Worm (Caenorhabditis elegans) whole organism, L1 larva: ENCODE measurements around the gene acr-8.

ENCODE experiments used
- C16A3.4 ChIP-seq: fragments of 150-350 bp; optimal IDR thresholded peaks from 2 replicates; lab custom pipeline; 2014; ENCODE audit warnings: missing biosample characterization, missing genetic modification characterization
- F16B12.6 ChIP-seq: fragments of 150-350 bp; optimal IDR thresholded peaks from 2 replicates; lab custom pipeline; 2014; ENCODE audit warnings: missing biosample characterization, missing genetic modification characterization
- aha-1 ChIP-seq: fragments of 150-350 bp; optimal IDR thresholded peaks from 2 replicates; lab custom pipeline; 2014; ENCODE audit warnings: missing biosample characterization, missing genetic modification characterization
- aly-2 ChIP-seq: fragments of 150-350 bp; optimal IDR thresholded peaks from 2 replicates; lab custom pipeline; 2014; ENCODE audit warnings: missing biosample characterization, missing genetic modification characterization
- blmp-1 ChIP-seq: fragments of 150-350 bp; optimal IDR thresholded peaks from 2 replicates; lab custom pipeline; 2014; ENCODE audit warnings: missing biosample characterization, missing genetic modification characterization
- ceh-82 ChIP-seq, 3 experiments: fragments of 150-350 bp in 1 of 3; sonication (generic microtip) in 2 of 3; optimal IDR thresholded peaks; 2 replicates each; lab custom pipeline; 2014 to 2017; ENCODE audit warnings: missing biosample characterization in 3 of 3, missing genetic modification characterization in 3 of 3
- ceh-88 ChIP-seq: fragments of 200-800 bp; sonication (Bioruptor generic); IDR thresholded peaks from 2 replicates; pipeline ENCODE4 v1.3.6; 2022; ENCODE audit warnings: missing genetic modification characterization, missing compliant biosample characterization
- dpl-1 ChIP-seq, 3 experiments: fragments of 150-350 bp in 2 of 3; sonication (generic microtip) in 1 of 3; optimal IDR thresholded peaks; 2 replicates each; lab custom pipeline; 2014 to 2017; ENCODE audit warnings: missing biosample characterization in 3 of 3, missing genetic modification characterization in 3 of 3, missing genetic modification reagents in 3 of 3
- dsc-1 ChIP-seq: sonication (generic microtip); optimal IDR thresholded peaks from 2 replicates; lab custom pipeline; 2016; ENCODE audit warnings: mild to moderate bottlenecking, missing genetic modification characterization, missing compliant biosample characterization
- efl-1 ChIP-seq, 4 experiments: fragments of 150-350 bp; optimal IDR thresholded peaks in 3 of 4; peaks in 1 of 4; 1 replicate in 1 of 4; 2 replicates in 3 of 4; lab custom pipeline; 2014; ENCODE audit warnings: missing biosample characterization in 2 of 4, missing genetic modification characterization in 2 of 4, missing genetic modification reagents in 2 of 4
- elt-3 ChIP-seq, 6 experiments: fragments of 150-350 bp in 1 of 6; sonication (generic microtip); optimal IDR thresholded peaks; 2 replicates each; lab custom pipeline; 2017 to 2018; ENCODE audit warnings: missing biosample characterization in 6 of 6, missing genetic modification characterization in 6 of 6, inconsistent platforms in 1 of 6
- fos-1 ChIP-seq: fragments of 150-350 bp; optimal IDR thresholded peaks from 2 replicates; lab custom pipeline; 2014; ENCODE audit warnings: missing biosample characterization, missing genetic modification characterization
- hlh-17 ChIP-seq: fragments of 200-800 bp; sonication (Bioruptor generic); optimal IDR thresholded peaks from 2 replicates; lab custom pipeline; 2018; ENCODE audit warnings: missing genetic modification characterization, mild to moderate bottlenecking, missing compliant biosample characterization, moderate library complexity, borderline replicate concordance
- hlh-4 ChIP-seq: sonication (generic microtip); optimal IDR thresholded peaks from 2 replicates; lab custom pipeline; 2016; ENCODE audit warnings: mild to moderate bottlenecking, missing genetic modification characterization, missing compliant biosample characterization
- hpl-2 ChIP-seq: fragments of 150-350 bp; optimal IDR thresholded peaks from 2 replicates; lab custom pipeline; 2014; ENCODE audit warnings: missing biosample characterization, missing genetic modification reagents, missing genetic modification characterization
- isw-1 ChIP-seq: fragments of 200-800 bp; sonication (Bioruptor generic); IDR thresholded peaks from 2 replicates; pipeline ENCODE4 v1.3.6; 2022; ENCODE audit warnings: missing genetic modification characterization, missing compliant biosample characterization
- jun-1 ChIP-seq: fragments of 150-350 bp; optimal IDR thresholded peaks from 2 replicates; lab custom pipeline; 2014; ENCODE audit warnings: missing biosample characterization, missing genetic modification reagents, missing genetic modification characterization
- lin-13 ChIP-seq: fragments of 150-350 bp; optimal IDR thresholded peaks from 2 replicates; lab custom pipeline; 2014; ENCODE audit warnings: missing biosample characterization, missing genetic modification reagents, missing genetic modification characterization
- lin-14 ChIP-seq: fragments of 200-800 bp; sonication (Bioruptor generic); optimal IDR thresholded peaks from 2 replicates; lab custom pipeline; 2018; ENCODE audit warnings: mild to moderate bottlenecking, missing genetic modification characterization, moderate library complexity, missing compliant biosample characterization
- lin-39 ChIP-seq: fragments of 150-350 bp; optimal IDR thresholded peaks from 2 replicates; lab custom pipeline; 2014; ENCODE audit warnings: missing biosample characterization, missing genetic modification reagents, missing genetic modification characterization
- lir-3 ChIP-seq: sonication (generic microtip); optimal IDR thresholded peaks from 2 replicates; lab custom pipeline; 2016; ENCODE audit warnings: mild to moderate bottlenecking, missing genetic modification characterization, moderate library complexity, missing compliant biosample characterization; ENCODE audit not compliant: poor library complexity
- lsy-2 ChIP-seq, 2 experiments: fragments of 150-350 bp; optimal IDR thresholded peaks; 2 replicates each; lab custom pipeline; 2014; ENCODE audit warnings: missing biosample characterization in 2 of 2, missing genetic modification characterization in 2 of 2
- mdl-1 ChIP-seq, 2 experiments: fragments of 150-350 bp; optimal IDR thresholded peaks; 2 replicates each; lab custom pipeline; 2014 to 2017; ENCODE audit warnings: missing biosample characterization in 2 of 2, missing genetic modification characterization in 2 of 2, inconsistent platforms in 1 of 2
- nhr-11 ChIP-seq: fragments of 150-350 bp; optimal IDR thresholded peaks from 2 replicates; lab custom pipeline; 2014; ENCODE audit warnings: missing biosample characterization, missing genetic modification characterization
- nhr-12 ChIP-seq: sonication (generic microtip); optimal IDR thresholded peaks from 2 replicates; lab custom pipeline; 2017; ENCODE audit warnings: missing biosample characterization, missing genetic modification characterization
- nhr-19 ChIP-seq: fragments of 200-800 bp; sonication (Bioruptor generic); conservative IDR thresholded peaks from 2 replicates; pipeline ENCODE4 v1.3.6; 2022; ENCODE audit warnings: missing genetic modification characterization, missing compliant biosample characterization
- nhr-20 ChIP-seq: sonication (generic microtip); optimal IDR thresholded peaks from 2 replicates; lab custom pipeline; 2016; ENCODE audit warnings: mild to moderate bottlenecking, missing genetic modification characterization, missing compliant biosample characterization
- nhr-28 ChIP-seq: fragments of 150-350 bp; optimal IDR thresholded peaks from 2 replicates; lab custom pipeline; 2014; ENCODE audit warnings: missing biosample characterization, missing genetic modification characterization
- nhr-47 ChIP-seq: sonication (generic microtip); optimal IDR thresholded peaks from 2 replicates; lab custom pipeline; 2016; ENCODE audit warnings: mild to moderate bottlenecking, missing genetic modification characterization, moderate library complexity, missing compliant biosample characterization
- nhr-71 ChIP-seq: sonication (generic microtip); optimal IDR thresholded peaks from 2 replicates; lab custom pipeline; 2016; ENCODE audit warnings: mild to moderate bottlenecking, missing genetic modification characterization, moderate library complexity, missing compliant biosample characterization
- nhr-77 ChIP-seq: fragments of 150-350 bp; optimal IDR thresholded peaks from 2 replicates; lab custom pipeline; 2014; ENCODE audit warnings: missing biosample characterization, missing genetic modification characterization
- nhr-90 ChIP-seq: sonication (generic microtip); optimal IDR thresholded peaks from 2 replicates; lab custom pipeline; 2016; ENCODE audit warnings: mild to moderate bottlenecking, missing genetic modification characterization, missing compliant biosample characterization; ENCODE audit not compliant: poor library complexity
- pax-3 ChIP-seq: fragments of 200-800 bp; sonication (Bioruptor generic); optimal IDR thresholded peaks from 2 replicates; lab custom pipeline; 2018; ENCODE audit warnings: mild to moderate bottlenecking, missing genetic modification characterization, moderate library complexity, missing compliant biosample characterization
- rnt-1 ChIP-seq: sonication (generic microtip); optimal IDR thresholded peaks from 2 replicates; lab custom pipeline; 2016; ENCODE audit warnings: mild to moderate bottlenecking, missing genetic modification characterization, moderate library complexity, missing compliant biosample characterization
- snu-23 ChIP-seq: sonication (generic microtip); optimal IDR thresholded peaks from 2 replicates; lab custom pipeline; 2016; ENCODE audit warnings: missing genetic modification characterization, missing compliant biosample characterization
- swsn-7 ChIP-seq: sonication (generic microtip); optimal IDR thresholded peaks from 2 replicates; lab custom pipeline; 2016; ENCODE audit warnings: missing genetic modification characterization, missing compliant biosample characterization
- tbx-2 ChIP-seq: sonication (generic microtip); optimal IDR thresholded peaks from 2 replicates; lab custom pipeline; 2016; ENCODE audit warnings: missing genetic modification characterization, missing compliant biosample characterization
- unc-130 ChIP-seq: fragments of 150-350 bp; optimal IDR thresholded peaks from 2 replicates; lab custom pipeline; 2017; ENCODE audit warnings: missing biosample characterization, missing genetic modification characterization, inconsistent platforms
- vab-15 ChIP-seq: sonication (generic microtip); optimal IDR thresholded peaks from 2 replicates; lab custom pipeline; 2017; ENCODE audit warnings: missing genotype, mild to moderate bottlenecking, missing genetic modification characterization, missing compliant biosample characterization
- zip-4 ChIP-seq: fragments of 200-800 bp; sonication (Bioruptor generic); optimal IDR thresholded peaks from 2 replicates; lab custom pipeline; 2018; ENCODE audit warnings: mild to moderate bottlenecking, missing genetic modification characterization, moderate library complexity, missing compliant biosample characterization
- ztf-11 ChIP-seq, 2 experiments: sonication (generic microtip); optimal IDR thresholded peaks; 2 replicates each; lab custom pipeline; 2016 to 2017; ENCODE audit warnings: missing genetic modification characterization in 2 of 2, missing biosample characterization in 1 of 2, missing compliant biosample characterization in 1 of 2
- ztf-4 ChIP-seq: fragments of 150-350 bp; optimal IDR thresholded peaks from 2 replicates; lab custom pipeline; 2014; ENCODE audit warnings: missing biosample characterization, missing genetic modification characterization

The acr-8 gene

DNA sequence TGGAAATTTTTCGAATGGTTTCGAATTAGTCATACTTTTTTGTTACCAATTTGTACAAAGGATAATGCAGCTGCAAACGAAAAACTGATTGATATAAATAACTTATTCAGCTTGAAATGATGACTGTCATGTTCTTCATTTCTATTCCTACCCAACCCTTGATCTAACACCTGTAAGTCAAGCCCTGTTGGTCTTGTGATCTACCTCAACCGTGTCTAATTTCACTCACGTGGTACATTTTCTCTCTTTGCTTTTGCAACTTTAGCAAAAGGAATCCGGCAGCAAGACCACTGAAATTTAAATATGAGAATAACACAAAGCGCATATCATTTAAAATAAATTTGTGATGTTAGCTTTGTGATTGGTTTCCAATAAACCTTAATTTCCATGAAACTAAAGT lies 8.5 kb upstream of the acr-8 start:
- no peak for TF ChIP-seq nhr-19 (GFP tag; lab: Robert Waterston, UW)
- TF ChIP-seq nhr-12, result no peak
- TF ChIP-seq ceh-88 (GFP tag; lab: Robert Waterston, UW), result no peak
- TF ChIP-seq nhr-11, result no peak
- TF ChIP-seq dsc-1 (tag; lab: Kevin White, UChicago), result no peak

DNA sequence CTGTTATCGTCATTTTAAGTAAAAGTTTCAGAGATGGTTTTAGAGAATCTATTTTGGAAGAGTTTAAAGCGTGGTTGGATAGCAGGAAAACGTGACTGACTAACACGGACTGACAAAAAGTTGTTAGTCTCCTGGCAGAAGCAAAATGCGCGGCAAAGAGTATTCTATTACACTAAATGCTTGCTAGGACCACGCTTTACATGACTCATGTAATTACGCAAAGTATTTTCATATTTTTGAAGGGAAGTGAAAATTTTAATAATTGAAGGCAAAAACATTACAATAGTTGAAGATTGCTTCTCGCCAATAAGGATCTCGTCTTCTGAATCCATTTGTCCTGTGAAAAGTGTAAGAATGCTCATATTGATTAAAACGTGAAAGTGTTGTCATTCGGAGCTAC lies 6.3 kb upstream of the acr-8 start, which contains the start of gene gur-3:
gur-3 (minus strand) TSS at position 101 of the 400 bp plus-strand sequence.
- TF ChIP-seq vab-15 (tag; lab: Kevin White, UChicago), result no peak

DNA sequence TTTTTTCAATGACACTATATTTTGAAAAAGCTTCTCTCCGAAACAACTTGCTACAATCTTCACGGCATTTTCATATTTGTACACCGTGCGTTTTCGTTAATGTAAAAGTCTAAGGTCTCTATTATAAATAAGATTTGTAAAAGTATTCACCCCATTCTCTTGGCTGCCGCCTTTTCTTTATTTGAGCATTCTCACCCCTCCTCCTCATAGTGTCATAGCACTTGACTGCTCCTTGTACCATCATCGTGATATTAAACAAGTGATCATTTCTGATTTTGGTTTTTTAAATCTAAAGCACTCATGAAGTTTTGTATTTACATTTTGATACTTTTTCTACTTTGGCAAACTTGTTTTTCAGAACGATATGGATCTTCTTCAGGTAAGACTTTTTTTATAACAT lies 5.7 kb upstream of the acr-8 start, which contains the start of gene ZC504.1:
ZC504.1 (plus strand) TSS at position 301 of the 400 bp plus-strand sequence.
- TF ChIP-seq hlh-4 (no peak), efl-1 (optimal IDR thresholded peaks at IDR 0.05; lab: Kevin White, UChicago) (no peak), efl-1 (GFP tag; optimal IDR thresholded peaks at IDR 0.05 in 1 of 2; lab: Kevin White, UChicago) (peak in 1 of 2 experiments; percentile 51)

DNA sequence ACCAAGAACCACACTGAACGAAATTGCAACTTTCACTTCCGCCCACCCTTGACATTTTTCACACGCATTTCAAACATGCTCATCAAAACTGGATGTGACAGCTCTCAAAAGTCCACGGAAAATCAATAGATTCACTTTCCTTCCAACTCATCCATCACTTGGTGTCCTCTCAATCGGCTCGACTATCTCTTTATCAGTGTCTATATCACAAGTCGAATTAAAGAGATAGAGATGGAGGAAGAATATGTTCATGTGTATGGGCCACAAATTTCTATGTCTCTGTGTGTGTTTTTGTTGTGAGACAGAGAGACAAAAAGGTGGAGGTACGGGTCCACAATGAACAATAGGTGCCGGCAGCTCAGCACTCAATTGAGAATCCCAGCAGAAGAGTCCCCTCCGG lies 2.0 kb upstream of the acr-8 start:
- TF ChIP-seq nhr-19 (GFP tag; lab: Robert Waterston, UW), result peak; percentile 7; the same call in 1 of the 2 replicates
- TF ChIP-seq lin-39 (tag; lab: Kevin White, UChicago), result peak; percentile 37
- peak; percentile 64 for TF ChIP-seq rnt-1 (tag; lab: Kevin White, UChicago)
- peak; percentile 74 for TF ChIP-seq lin-14 (GFP tag; lab: Kevin White, UChicago)
- TF ChIP-seq dsc-1 (tag; lab: Kevin White, UChicago), result no peak
- TF ChIP-seq nhr-71 (tag; lab: Kevin White, UChicago), result peak; percentile 56

DNA sequence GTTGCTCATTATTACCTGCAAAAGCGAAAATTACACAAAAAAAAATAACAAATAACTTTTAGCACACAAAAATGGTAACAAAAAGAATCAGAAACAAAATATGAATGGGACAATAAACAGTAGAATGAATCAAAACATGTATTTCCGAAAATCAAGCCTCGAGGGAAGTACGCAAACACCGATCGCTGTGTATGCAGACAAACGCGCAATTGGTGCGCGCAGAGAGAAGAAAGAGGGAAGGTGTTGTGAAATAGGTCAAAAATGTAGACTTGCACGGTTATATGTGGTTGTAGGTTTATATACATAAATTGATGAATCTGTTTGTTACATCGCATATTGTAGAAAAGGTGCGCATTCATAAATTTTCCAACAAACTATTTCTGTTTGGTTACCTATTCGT lies 7.2 kb downstream of the acr-8 start, which contains the start of gene cdk-11.2:
cdk-11.2 (minus strand) TSS at position 23 of the 400 bp plus-strand sequence.
- TF ChIP-seq nhr-20 (tag; lab: Kevin White, UChicago) (peak; percentile 68), aha-1 (tag; lab: Kevin White, UChicago) (no peak), elt-3 (tag; optimal IDR thresholded peaks at IDR 0.05; lab: Kevin White, UChicago) (peak in 2 of 6 experiments; percentile 39 to 41), F16B12.6 (tag; lab: Kevin White, UChicago) (peak; percentile 97), fos-1 (tag; lab: Kevin White, UChicago) (peak; percentile 18), rnt-1 (tag; lab: Kevin White, UChicago) (peak; percentile 50), ztf-11 (tag; optimal IDR thresholded peaks at IDR 0.05; lab: Kevin White, UChicago) (peak in 1 of 2 experiments; percentile 3), hlh-4 (no peak), lsy-2 (tag; optimal IDR thresholded peaks at IDR 0.05; lab: Kevin White, UChicago) (peak; percentile 47 to 74), lin-14 (GFP tag; lab: Kevin White, UChicago) (peak; percentile 79), jun-1 (tag; lab: Kevin White, UChicago) (peak; percentile 32), nhr-28 (tag; lab: Kevin White, UChicago) (no peak), hlh-17 (GFP tag; lab: Kevin White, UChicago) (no peak), ztf-4 (tag; lab: Kevin White, UChicago) (no peak), nhr-47 (tag; lab: Kevin White, UChicago) (peak; percentile 60), dpl-1 (GFP tag; optimal IDR thresholded peaks at IDR 0.05; lab: Kevin White, UChicago) (peak; percentile 35 to 63 (median 40)), hpl-2 (GFP tag; lab: Kevin White, UChicago) (no peak), isw-1 (GFP tag; lab: Robert Waterston, UW) (peak; percentile 21; the same call in 1 of the 2 replicates), unc-130 (peak; percentile 52), lir-3 (tag; lab: Kevin White, UChicago) (peak; percentile 15), efl-1 (optimal IDR thresholded peaks at IDR 0.05; lab: Kevin White, UChicago) (peak; percentile 55 to 61), efl-1 (GFP tag; optimal IDR thresholded peaks at IDR 0.05 in 1 of 2; lab: Kevin White, UChicago) (peak; percentile 34 to 91), lin-13 (GFP tag; lab: Kevin White, UChicago) (no peak), swsn-7 (tag; lab: Kevin White, UChicago) (peak; percentile 70), pax-3 (tag; lab: Kevin White, UChicago) (no peak), tbx-2 (peak; percentile 9), snu-23 (GFP tag; lab: Kevin White, UChicago) (peak; percentile 80), C16A3.4 (peak; percentile 70), nhr-12 (no peak), ceh-82 (tag; optimal IDR thresholded peaks at IDR 0.05; lab: Kevin White, UChicago) (peak; percentile 48 to 85 (median 53)), aly-2 (tag; lab: Kevin White, UChicago) (no peak), nhr-90 (tag; lab: Kevin White, UChicago) (peak; percentile 43), nhr-71 (tag; lab: Kevin White, UChicago) (peak; percentile 70), nhr-77 (peak; percentile 37), blmp-1 (tag; lab: Kevin White, UChicago) (peak; percentile 79), mdl-1 (tag; optimal IDR thresholded peaks at IDR 0.05; lab: Kevin White, UChicago) (peak in 1 of 2 experiments; percentile 47), zip-4 (GFP tag; lab: Kevin White, UChicago) (peak; percentile 73)
